Fruit fly (Drosophila melanogaster) whole organism, embryonic: ENCODE results near the gene Hrb98DE.

Source experiments
- Abd-B ChIP-seq: fragments of 200-800 bp; sonication (Bioruptor generic); optimal IDR thresholded peaks from 2 replicates; lab custom pipeline; 2018; ENCODE audit warnings: missing biosample characterization, mild to moderate bottlenecking, missing genetic modification characterization, moderate library complexity
- Awh ChIP-seq: fragments of 200-800 bp; sonication (Bioruptor generic); IDR thresholded peaks from 2 replicates; pipeline ENCODE4, ENCODE4 v1.3.6; 2022; ENCODE audit warnings: missing biosample characterization, missing genetic modification characterization
- B-H2 ChIP-seq: fragments of 200-800 bp; sonication (Bioruptor generic); optimal IDR thresholded peaks from 2 replicates; lab custom pipeline; 2018; ENCODE audit warnings: missing biosample characterization, mild to moderate bottlenecking, missing genetic modification characterization
- CG12071 ChIP-seq: fragments of 200-800 bp; sonication (Bioruptor generic); optimal IDR thresholded peaks from 3 replicates; lab custom pipeline; 2018; ENCODE audit warnings: missing biosample characterization, mild to moderate bottlenecking, missing genetic modification characterization
- CG13296 ChIP-seq: fragments of 200-800 bp; sonication (Bioruptor generic); optimal IDR thresholded peaks from 3 replicates; lab custom pipeline; 2018; ENCODE audit warnings: missing biosample characterization, mild to moderate bottlenecking, missing genetic modification characterization
- CG13624 ChIP-seq: fragments of 200-800 bp; sonication (Bioruptor generic); optimal IDR thresholded peaks from 2 replicates; lab custom pipeline; 2016; ENCODE audit warnings: missing biosample characterization, missing genetic modification characterization
- CG15479 ChIP-seq: fragments of 200-800 bp; sonication (Bioruptor generic); optimal IDR thresholded peaks from 3 replicates; lab custom pipeline; 2019; ENCODE audit warnings: missing biosample characterization, mild to moderate bottlenecking, missing genetic modification characterization, moderate library complexity
- CG1602 ChIP-seq: fragments of 200-800 bp; sonication (Bioruptor generic); optimal IDR thresholded peaks from 3 replicates; lab custom pipeline; 2016; ENCODE audit warnings: missing biosample characterization, missing genetic modification characterization
- CG2120 ChIP-seq: fragments of 200-800 bp; sonication (Bioruptor generic); optimal IDR thresholded peaks from 3 replicates; lab custom pipeline; 2016; ENCODE audit warnings: missing biosample characterization, missing genetic modification characterization
- CG4360 ChIP-seq: fragments of 200-800 bp; sonication (Bioruptor generic); IDR thresholded peaks from 2 replicates; pipeline ENCODE4 v1.3.6; 2022; ENCODE audit warnings: missing biosample characterization, missing genetic modification characterization
- CG4617 ChIP-seq: fragments of 200-800 bp; sonication (Bioruptor generic); optimal IDR thresholded peaks from 3 replicates; lab custom pipeline; 2016; ENCODE audit warnings: missing biosample characterization, missing genetic modification characterization, borderline replicate concordance
- CG6683 ChIP-seq: fragments of 200-800 bp; sonication (Bioruptor generic); optimal IDR thresholded peaks from 2 replicates; lab custom pipeline; 2017; ENCODE audit warnings: missing biosample characterization, mild to moderate bottlenecking, missing genetic modification characterization, missing genetic modification reagents
- CG7745 ChIP-seq: fragments of 200-800 bp; sonication (Bioruptor generic); optimal IDR thresholded peaks from 2 replicates; lab custom pipeline; 2018; ENCODE audit warnings: missing biosample characterization, mild to moderate bottlenecking, missing genetic modification characterization, moderate library complexity
- CG8290 ChIP-seq, 3 experiments: fragments of 200-800 bp; sonication (Bioruptor generic); optimal IDR thresholded peaks; 2 replicates each; lab custom pipeline; 2016 to 2019; ENCODE audit warnings: missing biosample characterization in 3 of 3, missing genetic modification characterization in 3 of 3, mild to moderate bottlenecking in 2 of 3, moderate library complexity in 1 of 3
- CG8359 ChIP-seq: fragments of 200-800 bp; sonication (Bioruptor generic); optimal IDR thresholded peaks from 2 replicates; lab custom pipeline; 2017; ENCODE audit warnings: missing biosample characterization, mild to moderate bottlenecking, missing genetic modification characterization, borderline replicate concordance
- Dfd ChIP-seq, 2 experiments: fragments of >200 bp; optimal IDR thresholded peaks; 2 replicates each; lab custom pipeline; 2017; ENCODE audit warnings: missing biosample characterization in 2 of 2, missing genetic modification characterization in 2 of 2
- Ets65A ChIP-seq: fragments of 200-800 bp; sonication (Bioruptor generic); peaks from one replicate; lab custom pipeline; 2016; ENCODE audit warnings: missing biosample characterization, missing genetic modification characterization
- Hr39 ChIP-seq: fragments of >200 bp; optimal IDR thresholded peaks from 2 replicates; lab custom pipeline; 2017
- Hr78 ChIP-seq, 2 experiments: fragments of 200-800 bp in 1 of 2; fragments of >200 bp in 1 of 2; sonication (Bioruptor generic) in 1 of 2; optimal IDR thresholded peaks; 2 replicates each; lab custom pipeline; 2017 to 2019; ENCODE audit warnings: missing biosample characterization in 2 of 2, missing genetic modification characterization in 2 of 2, mild to moderate bottlenecking in 1 of 2, moderate library complexity in 1 of 2
- Kr ChIP-seq: fragments of 200-800 bp; sonication (Bioruptor generic); optimal IDR thresholded peaks from 2 replicates; lab custom pipeline; 2017; ENCODE audit warnings: missing biosample characterization, mild to moderate bottlenecking, missing genetic modification characterization
- Med ChIP-seq: fragments of 200-800 bp; sonication (Bioruptor generic); peaks from one replicate; lab custom pipeline; 2016; ENCODE audit warnings: missing biosample characterization, missing genetic modification characterization, mild to moderate bottlenecking, inconsistent platforms, moderate library complexity
- Nf-YB ChIP-seq: fragments of 200-800 bp; sonication (Bioruptor generic); optimal IDR thresholded peaks from 3 replicates; lab custom pipeline; 2019; ENCODE audit warnings: missing biosample characterization, mild to moderate bottlenecking, missing genetic modification characterization, moderate library complexity
- Nf-YC ChIP-seq: fragments of 200-800 bp; optimal IDR thresholded peaks from 3 replicates; lab custom pipeline; 2019; ENCODE audit warnings: missing biosample characterization, mild to moderate bottlenecking, missing genetic modification characterization, moderate library complexity
- Oli ChIP-seq: fragments of 200-800 bp; sonication (Bioruptor generic); optimal IDR thresholded peaks from 2 replicates; lab custom pipeline; 2018; ENCODE audit warnings: missing biosample characterization, mild to moderate bottlenecking, missing genetic modification characterization, moderate library complexity
- ap ChIP-seq: fragments of 200-800 bp; sonication (Bioruptor generic); IDR thresholded peaks from 2 replicates; pipeline ENCODE4 v1.3.6; 2022; ENCODE audit warnings: missing biosample characterization, missing genetic modification characterization
- btn ChIP-seq: fragments of 200-800 bp; sonication (Bioruptor generic); optimal IDR thresholded peaks from 2 replicates; lab custom pipeline; 2016; ENCODE audit warnings: missing biosample characterization, missing genetic modification characterization
- cg ChIP-seq: fragments of 200-800 bp; sonication (Bioruptor generic); optimal IDR thresholded peaks from 3 replicates; lab custom pipeline; 2019; ENCODE audit warnings: missing biosample characterization, mild to moderate bottlenecking, missing genetic modification characterization, moderate library complexity
- crol ChIP-seq: fragments of 200-800 bp; sonication (Bioruptor generic); IDR thresholded peaks from 2 replicates; pipeline ENCODE4 v1.3.6; 2022; ENCODE audit warnings: missing biosample characterization, missing genetic modification characterization
- en ChIP-seq: fragments of 200-800 bp; sonication (Bioruptor generic); optimal IDR thresholded peaks from 2 replicates; lab custom pipeline; 2016; ENCODE audit warnings: missing biosample characterization, missing genetic modification characterization
- ewg ChIP-seq: fragments of 200-800 bp; sonication (Bioruptor generic); optimal IDR thresholded peaks from 3 replicates; lab custom pipeline; 2017; ENCODE audit warnings: mild to moderate bottlenecking, missing biosample characterization, missing genetic modification reagents, missing genetic modification characterization
- eyg ChIP-seq: fragments of 200-800 bp; sonication (Bioruptor generic); optimal IDR thresholded peaks from 3 replicates; lab custom pipeline; 2016; ENCODE audit warnings: missing biosample characterization, missing genetic modification characterization
- fd96Cb ChIP-seq: fragments of 200-800 bp; sonication (Bioruptor generic); optimal IDR thresholded peaks from 2 replicates; lab custom pipeline; 2018; ENCODE audit warnings: missing biosample characterization, mild to moderate bottlenecking, missing genetic modification characterization, moderate library complexity
- grn ChIP-seq: fragments of 200-800 bp; sonication (Bioruptor generic); optimal IDR thresholded peaks from 3 replicates; lab custom pipeline; 2017; ENCODE audit warnings: missing biosample characterization, missing genetic modification characterization
- h ChIP-seq: fragments of >200 bp; optimal IDR thresholded peaks from 2 replicates; lab custom pipeline; 2017
- nom ChIP-seq: fragments of 200-800 bp; sonication (Bioruptor generic); optimal IDR thresholded peaks from 2 replicates; lab custom pipeline; 2017; ENCODE audit warnings: missing biosample characterization, missing genetic modification characterization, mild to moderate bottlenecking, moderate library complexity, missing genetic modification reagents
- odd ChIP-seq: fragments of 200-800 bp; sonication (Bioruptor generic); optimal IDR thresholded peaks from 2 replicates; lab custom pipeline; 2017; ENCODE audit warnings: missing biosample characterization, mild to moderate bottlenecking, missing genetic modification characterization
- onecut ChIP-seq: fragments of 200-800 bp; sonication (Bioruptor generic); IDR thresholded peaks from 2 replicates; pipeline ENCODE4 v1.3.6; 2022; ENCODE audit warnings: missing biosample characterization, missing genetic modification characterization
- sens ChIP-seq: fragments of 200-800 bp; sonication (Bioruptor generic); peaks from one replicate; lab custom pipeline; 2016; ENCODE audit warnings: missing biosample characterization, missing genetic modification characterization
- seq ChIP-seq: fragments of 200-800 bp; sonication (Bioruptor generic); IDR thresholded peaks from 2 replicates; pipeline ENCODE4 v1.3.6; 2022; ENCODE audit warnings: missing biosample characterization, missing genetic modification characterization
- slbo ChIP-seq: fragments of 200-800 bp; sonication (Bioruptor generic); IDR thresholded peaks from 2 replicates; pipeline ENCODE4 v1.3.6; 2022; ENCODE audit warnings: missing biosample characterization, missing genetic modification characterization
- slou ChIP-seq: fragments of 200-800 bp; sonication (Bioruptor generic); optimal IDR thresholded peaks from 3 replicates; lab custom pipeline; 2016; ENCODE audit warnings: missing biosample characterization, missing genetic modification characterization
- sqz ChIP-seq: fragments of 200-800 bp; sonication (Bioruptor generic); optimal IDR thresholded peaks from 3 replicates; lab custom pipeline; 2018; ENCODE audit warnings: missing biosample characterization, mild to moderate bottlenecking, missing genetic modification characterization
- trh ChIP-seq: fragments of 200-800 bp; sonication (Bioruptor generic); optimal IDR thresholded peaks from 2 replicates; lab custom pipeline; 2016; ENCODE audit warnings: missing biosample characterization, missing genetic modification characterization

Hrb98DE gene

dm6 chr3R:28579501-28579900 is 20.1 kb upstream of the Hrb98DE start:
- TF ChIP-seq Nf-YB (GFP tag; lab: Kevin White, UChicago) (peak; percentile 62), CG8290 (GFP tag; optimal IDR thresholded peaks at IDR 0.05; lab: Kevin White, UChicago) (no peak), CG8290 (tag; optimal IDR thresholded peaks at IDR 0.05; lab: Kevin White, UChicago) (no peak), ewg (GFP tag; lab: Kevin White, UChicago) (peak; percentile 59), en (GFP tag; lab: Kevin White, UChicago) (no peak), seq (GFP tag; lab: Robert Waterston, UW) (peak; percentile 21; the same call in 1 of the 2 replicates), Nf-YC (tag; lab: Kevin White, UChicago) (peak; percentile 80), onecut (GFP tag; lab: Robert Waterston, UW) (peak; percentile 37)

DNA sequence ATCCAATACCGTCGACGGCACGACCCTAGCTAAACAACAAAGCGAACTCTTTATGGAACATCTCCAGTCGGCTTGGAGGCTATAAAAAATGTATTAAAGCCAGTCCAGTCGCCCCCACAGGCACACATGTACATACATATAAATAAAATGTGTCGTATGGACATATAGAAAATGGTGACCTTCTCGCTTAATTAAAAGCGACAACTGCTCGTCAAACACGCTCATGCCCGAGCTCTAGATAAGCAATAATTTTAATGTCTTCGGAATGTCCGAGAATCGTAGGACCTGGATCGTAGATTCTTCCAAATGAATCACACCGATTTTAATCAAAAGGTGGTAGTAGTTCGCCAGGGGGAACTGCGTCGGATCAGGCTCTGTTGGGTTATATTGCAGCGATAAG is 19.6 kb upstream of the Hrb98DE start:
- TF ChIP-seq eyg (GFP tag; lab: Kevin White, UChicago) = no peak
- TF ChIP-seq CG7745 (tag; lab: Kevin White, UChicago) = peak; percentile 62

dm6 chr3R:28580540-28581095 is 19.0 kb upstream of the Hrb98DE start:
- TF ChIP-seq Kr (GFP tag; lab: Kevin White, UChicago) (peak; percentile 39), Abd-B (GFP tag; lab: Kevin White, UChicago) (no peak), sens (GFP tag; lab: Kevin White, UChicago) (peak; percentile 25), Med (GFP tag; lab: Kevin White, UChicago) (peak; percentile 60), Hr78 (GFP tag; optimal IDR thresholded peaks at IDR 0.05; lab: Kevin White, UChicago) (peak in 1 of 2 experiments; percentile 9), Awh (no peak), CG15479 (GFP tag; lab: Kevin White, UChicago) (peak; percentile 64), grn (GFP tag; lab: Kevin White, UChicago) (peak; percentile 82), fd96Cb (tag; lab: Kevin White, UChicago) (no peak), CG8359 (GFP tag; lab: Kevin White, UChicago) (no peak)

- TF ChIP-seq Dfd (GFP tag; optimal IDR thresholded peaks at IDR 0.05; lab: Kevin White, UChicago) (peak in 1 of 2 experiments; percentile 55), CG12071 (no peak), sqz (GFP tag; lab: Kevin White, UChicago) (no peak), CG2120 (GFP tag; lab: Kevin White, UChicago) (no peak), Ets65A (peak; percentile 15)
Measured at dm6 chr3R:28582629-28583028, 17.0 kb upstream of the Hrb98DE start.

DNA sequence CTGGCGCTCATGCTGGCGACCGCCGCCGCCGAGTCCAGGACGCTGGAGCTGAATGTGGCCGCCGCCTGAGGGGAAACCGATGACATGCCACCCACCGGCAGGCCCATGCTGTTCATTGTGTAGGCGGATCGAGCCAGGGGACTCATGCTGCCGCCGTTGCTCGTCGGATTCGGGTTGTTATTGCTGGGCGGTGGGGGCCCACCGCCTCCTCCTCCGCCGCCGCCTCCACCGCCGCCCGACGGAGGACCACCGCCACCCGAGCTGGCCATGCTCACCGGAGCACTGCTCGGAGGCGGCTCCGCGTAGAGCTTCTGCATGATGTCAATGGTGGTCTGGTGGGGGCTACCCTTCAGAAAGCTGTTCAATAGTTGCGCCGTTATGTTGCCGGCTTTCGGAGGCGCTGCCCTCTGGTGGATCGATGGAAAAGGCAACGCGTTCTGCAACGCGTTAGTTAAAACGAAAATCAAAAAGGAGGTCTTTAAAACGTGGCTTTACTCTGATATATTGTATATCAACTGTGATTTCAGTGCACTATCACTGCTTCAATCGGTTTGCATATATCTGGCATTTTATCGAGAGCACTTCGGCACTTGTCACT is 15.3 kb upstream of the Hrb98DE start:
- TF ChIP-seq B-H2 (GFP tag; lab: Kevin White, UChicago) = no peak
- peak; percentile 24 for TF ChIP-seq Med (GFP tag; lab: Kevin White, UChicago)
- TF ChIP-seq CG2120 (GFP tag; lab: Kevin White, UChicago) = no peak
- TF ChIP-seq slbo = 0 out of 2 replicates have a peak, but pooled peaks have one; percentile 16
- peak; percentile 37 for TF ChIP-seq sens (GFP tag; lab: Kevin White, UChicago)
- no peak for TF ChIP-seq CG13296 (GFP tag; lab: Kevin White, UChicago)
- TF ChIP-seq CG13624 (GFP tag; lab: Kevin White, UChicago) = no peak
- peak; percentile 76 for TF ChIP-seq Hr39 (lab: Kevin White, UChicago)
- TF ChIP-seq Oli (tag; lab: Kevin White, UChicago) = no peak
- no peak for TF ChIP-seq h (lab: Kevin White, UChicago)
- no peak for TF ChIP-seq slou (GFP tag; lab: Kevin White, UChicago)
- TF ChIP-seq CG4617 = no peak
- TF ChIP-seq CG1602 = no peak
- TF ChIP-seq ap = no peak
- no peak for TF ChIP-seq trh (GFP tag; lab: Kevin White, UChicago)
- TF ChIP-seq btn (GFP tag; lab: Kevin White, UChicago) = no peak
- no peak for TF ChIP-seq CG6683 (GFP tag; lab: Kevin White, UChicago)
- TF ChIP-seq cg (GFP tag; lab: Kevin White, UChicago) = no peak
- TF ChIP-seq crol (GFP tag; lab: Robert Waterston, UW) = no peak
- no peak for TF ChIP-seq nom (GFP tag; lab: Kevin White, UChicago)
- no peak for TF ChIP-seq odd (GFP tag; lab: Kevin White, UChicago)
- TF ChIP-seq CG4360 (GFP tag; lab: Robert Waterston, UW) = no peak
